Worm (Caenorhabditis elegans) whole organism, L4 larva: Measurements from ENCODE around the gene B0334.5.

ENCODE experiments used
- D1046.2 ChIP-seq: fragments of 200-800 bp; sonication (Bioruptor generic); IDR thresholded peaks from 2 replicates; pipeline ENCODE4 v1.3.6; 2022; ENCODE audit warnings: missing genetic modification characterization, missing compliant biosample characterization
- F37D6.2 ChIP-seq: sonication (generic microtip); optimal IDR thresholded peaks from 2 replicates; lab custom pipeline; 2016; ENCODE audit warnings: mild to moderate bottlenecking, missing genetic modification characterization, missing compliant biosample characterization
- F49E8.2 ChIP-seq: sonication (generic microtip); optimal IDR thresholded peaks from 2 replicates; lab custom pipeline; 2016; ENCODE audit warnings: missing compliant biosample characterization, mild to moderate bottlenecking, missing genetic modification characterization, borderline replicate concordance
- R02D3.7 ChIP-seq: fragments of 150-350 bp; sonication (generic microtip); optimal IDR thresholded peaks from 3 replicates; lab custom pipeline; 2014; ENCODE audit warnings: missing biosample characterization, missing genetic modification characterization
- T20F7.1 ChIP-seq: fragments of 200-800 bp; sonication (Bioruptor generic); optimal IDR thresholded peaks from 2 replicates; lab custom pipeline; 2018; ENCODE audit warnings: mild to moderate bottlenecking, missing genetic modification characterization, missing compliant biosample characterization
- T26A8.4 ChIP-seq: fragments of 200-800 bp; sonication (Bioruptor generic); IDR thresholded peaks from 2 replicates; pipeline ENCODE4 v1.3.6; 2022; ENCODE audit warnings: missing genetic modification characterization, missing compliant biosample characterization
- Y75B8A.6 ChIP-seq: fragments of 200-800 bp; sonication (Bioruptor generic); IDR thresholded peaks from 2 replicates; pipeline ENCODE4 v1.3.6; 2022; ENCODE audit warnings: missing genetic modification reagents, missing genetic modification characterization, missing compliant biosample characterization
- aha-1 ChIP-seq: fragments of 150-350 bp; peaks from one replicate; lab custom pipeline; 2014; ENCODE audit warnings: missing biosample characterization, missing genetic modification characterization
- aly-2 ChIP-seq: sonication (generic microtip); optimal IDR thresholded peaks from 2 replicates; lab custom pipeline; 2018; ENCODE audit warnings: missing biosample characterization, missing genetic modification characterization
- ama-1 ChIP-seq: fragments of 150-350 bp; optimal IDR thresholded peaks from 2 replicates; lab custom pipeline; 2014; ENCODE audit warnings: inconsistent platforms, mixed read lengths
- ceh-28 ChIP-seq: fragments of 150-350 bp; optimal IDR thresholded peaks from 2 replicates; lab custom pipeline; 2014; ENCODE audit warnings: missing biosample characterization, missing genetic modification reagents, missing genetic modification characterization
- ceh-44 ChIP-seq: fragments of 200-800 bp; sonication (Bioruptor generic); IDR thresholded peaks from 2 replicates; pipeline ENCODE4 v1.3.6; 2022; ENCODE audit warnings: missing genetic modification reagents, missing genetic modification characterization, missing compliant biosample characterization
- ceh-82 ChIP-seq: sonication (generic microtip); optimal IDR thresholded peaks from 2 replicates; lab custom pipeline; 2017; ENCODE audit warnings: missing biosample characterization, missing genetic modification characterization
- ctbp-1 ChIP-seq: fragments of 200-800 bp; sonication (Bioruptor generic); IDR thresholded peaks from 2 replicates; pipeline ENCODE4 v1.3.6; 2022; ENCODE audit warnings: missing genetic modification reagents, missing genetic modification characterization, missing compliant biosample characterization
- daf-12 ChIP-seq: fragments of 150-350 bp; optimal IDR thresholded peaks from 2 replicates; lab custom pipeline; 2014; ENCODE audit warnings: missing biosample characterization, missing genetic modification reagents, missing genetic modification characterization
- daf-19 ChIP-seq: fragments of 200-800 bp; sonication (Bioruptor generic); conservative IDR thresholded peaks from 2 replicates; pipeline ENCODE4 v1.3.6; 2022; ENCODE audit warnings: missing genetic modification characterization, missing compliant biosample characterization
- dmd-6 ChIP-seq: fragments of 200-800 bp; sonication (Bioruptor generic); IDR thresholded peaks from 2 replicates; pipeline ENCODE4 v1.3.6; 2022; ENCODE audit warnings: missing genetic modification reagents, missing genetic modification characterization, missing compliant biosample characterization
- dmd-8 ChIP-seq: fragments of 200-800 bp; sonication (Bioruptor generic); IDR thresholded peaks from 2 replicates; pipeline ENCODE4 v1.3.6; 2022; ENCODE audit warnings: missing genetic modification characterization, missing compliant biosample characterization
- dve-1 ChIP-seq: sonication (generic microtip); optimal IDR thresholded peaks from 2 replicates; lab custom pipeline; 2017; ENCODE audit warnings: antibody characterized with exemption, mild to moderate bottlenecking, missing genetic modification characterization, missing compliant biosample characterization; ENCODE audit not compliant: insufficient read depth
- egl-43 ChIP-seq: fragments of 200-800 bp; sonication (Bioruptor generic); IDR thresholded peaks from 2 replicates; pipeline ENCODE4 v1.3.6; 2022; ENCODE audit warnings: missing genetic modification reagents, missing genetic modification characterization, missing compliant biosample characterization
- gei-8 ChIP-seq: fragments of 200-800 bp; sonication (Bioruptor generic); optimal IDR thresholded peaks from 2 replicates; lab custom pipeline; 2018; ENCODE audit warnings: mild to moderate bottlenecking, missing genetic modification characterization, missing compliant biosample characterization
- hif-1 ChIP-seq, 2 experiments: sonication (generic microtip); optimal IDR thresholded peaks; 2 replicates each; lab custom pipeline; 2016 to 2017; ENCODE audit warnings: missing compliant biosample characterization in 2 of 2, missing genetic modification characterization in 2 of 2, missing genetic modification reagents in 2 of 2, missing genotype in 2 of 2, mild to moderate bottlenecking in 1 of 2
- hmg-1.1 ChIP-seq: fragments of 200-800 bp; sonication (Bioruptor generic); IDR thresholded peaks from 2 replicates; pipeline ENCODE4 v1.3.6; 2022; ENCODE audit warnings: missing genetic modification reagents, missing genetic modification characterization, missing compliant biosample characterization
- lim-7 ChIP-seq: fragments of 200-800 bp; sonication (Bioruptor generic); IDR thresholded peaks from 2 replicates; pipeline ENCODE4 v1.3.6; 2022; ENCODE audit warnings: missing genetic modification characterization, missing compliant biosample characterization
- lin-13 ChIP-seq: fragments of 150-350 bp; optimal IDR thresholded peaks from 2 replicates; lab custom pipeline; 2014; ENCODE audit warnings: missing biosample characterization, missing genetic modification reagents, missing genetic modification characterization
- lin-29 ChIP-seq: fragments of 200-800 bp; sonication (Bioruptor generic); IDR thresholded peaks from 2 replicates; pipeline ENCODE4 v1.3.6; 2022; ENCODE audit warnings: missing genetic modification reagents, missing genetic modification characterization, missing compliant biosample characterization
- lin-39 ChIP-seq: fragments of 150-350 bp; optimal IDR thresholded peaks from 2 replicates; lab custom pipeline; 2014; ENCODE audit warnings: missing biosample characterization, missing genetic modification reagents, missing genetic modification characterization
- lsy-2 ChIP-seq, 2 experiments: fragments of 150-350 bp in 1 of 2; sonication (generic microtip) in 1 of 2; optimal IDR thresholded peaks; 2 replicates each; lab custom pipeline; 2014 to 2017; ENCODE audit warnings: missing biosample characterization in 2 of 2, missing genetic modification characterization in 2 of 2
- mes-2 ChIP-seq: sonication (generic microtip); optimal IDR thresholded peaks from 2 replicates; lab custom pipeline; 2016; ENCODE audit warnings: missing genotype, mild to moderate bottlenecking, missing genetic modification characterization, missing compliant biosample characterization; ENCODE audit not compliant: poor library complexity, severe bottlenecking
- mxl-2 ChIP-seq: fragments of 200-800 bp; sonication (Bioruptor generic); conservative IDR thresholded peaks from 2 replicates; pipeline ENCODE4 v1.3.6; 2022; ENCODE audit warnings: missing genetic modification reagents, missing genetic modification characterization, missing compliant biosample characterization
- mxl-3 ChIP-seq: fragments of 200-800 bp; sonication (Bioruptor generic); optimal IDR thresholded peaks from 2 replicates; lab custom pipeline; 2018; ENCODE audit warnings: mild to moderate bottlenecking, missing genetic modification characterization, missing compliant biosample characterization
- nhr-10 ChIP-seq: fragments of 150-350 bp; optimal IDR thresholded peaks from 2 replicates; lab custom pipeline; 2014; ENCODE audit warnings: missing biosample characterization, missing genetic modification characterization
- nhr-11 ChIP-seq: fragments of 150-350 bp; optimal IDR thresholded peaks from 2 replicates; lab custom pipeline; 2014; ENCODE audit warnings: missing biosample characterization, missing genetic modification characterization
- nhr-237 ChIP-seq: sonication (generic microtip); optimal IDR thresholded peaks from 2 replicates; lab custom pipeline; 2017; ENCODE audit warnings: missing biosample characterization, missing genetic modification characterization
- nhr-41 ChIP-seq: fragments of 200-800 bp; sonication (Bioruptor generic); IDR thresholded peaks from 2 replicates; pipeline ENCODE4 v1.3.6; 2022; ENCODE audit warnings: missing genetic modification reagents, missing genetic modification characterization, missing compliant biosample characterization
- nhr-48 ChIP-seq: sonication (generic microtip); optimal IDR thresholded peaks from 2 replicates; lab custom pipeline; 2016; ENCODE audit warnings: mild to moderate bottlenecking, missing genetic modification characterization, missing compliant biosample characterization
- nhr-6 ChIP-seq: fragments of 150-350 bp; optimal IDR thresholded peaks from 2 replicates; lab custom pipeline; 2014; ENCODE audit warnings: missing biosample characterization, missing genetic modification characterization
- nhr-76 ChIP-seq: fragments of 150-350 bp; optimal IDR thresholded peaks from 2 replicates; lab custom pipeline; 2014; ENCODE audit warnings: missing biosample characterization, missing genetic modification characterization
- rbr-2 ChIP-seq: sonication (generic microtip); optimal IDR thresholded peaks from 2 replicates; lab custom pipeline; 2016; ENCODE audit warnings: missing genotype, missing genetic modification characterization, missing compliant biosample characterization
- saeg-2 ChIP-seq: fragments of 200-800 bp; sonication (Bioruptor generic); IDR thresholded peaks from 2 replicates; pipeline ENCODE4 v1.3.6; 2022; ENCODE audit warnings: missing genetic modification reagents, missing genetic modification characterization, missing compliant biosample characterization
- set-16 ChIP-seq: fragments of 200-800 bp; sonication (Bioruptor generic); IDR thresholded peaks from 2 replicates; pipeline ENCODE4 v1.3.6; 2022; ENCODE audit warnings: missing genetic modification reagents, missing genetic modification characterization, missing compliant biosample characterization
- skn-1 ChIP-seq: fragments of 150-350 bp; optimal IDR thresholded peaks from 2 replicates; lab custom pipeline; 2014; ENCODE audit warnings: missing biosample characterization, missing genetic modification characterization
- snpc-1.2 ChIP-seq: fragments of 200-800 bp; sonication (Bioruptor generic); IDR thresholded peaks from 2 replicates; pipeline ENCODE4 v1.3.6; 2022; ENCODE audit warnings: missing genetic modification reagents, missing genetic modification characterization, missing compliant biosample characterization
- spr-3 ChIP-seq: fragments of 200-800 bp; sonication (Bioruptor generic); optimal IDR thresholded peaks from 2 replicates; lab custom pipeline; 2018; ENCODE audit warnings: mild to moderate bottlenecking, missing genetic modification characterization, missing compliant biosample characterization
- tag-97 ChIP-seq: fragments of 200-800 bp; sonication (Bioruptor generic); IDR thresholded peaks from 2 replicates; pipeline ENCODE4 v1.3.6; 2022; ENCODE audit warnings: missing genetic modification characterization, missing compliant biosample characterization
- zfp-3 ChIP-seq: fragments of 200-800 bp; sonication (Bioruptor generic); conservative IDR thresholded peaks from 2 replicates; pipeline ENCODE4 v1.3.6; 2022; ENCODE audit warnings: missing genetic modification reagents, missing genetic modification characterization, missing compliant biosample characterization
- zip-11 ChIP-seq: fragments of 200-800 bp; sonication (Bioruptor generic); IDR thresholded peaks from 2 replicates; pipeline ENCODE4 v1.3.6; 2022; ENCODE audit warnings: missing genetic modification characterization, missing compliant biosample characterization

B0334.5 gene

DNA sequence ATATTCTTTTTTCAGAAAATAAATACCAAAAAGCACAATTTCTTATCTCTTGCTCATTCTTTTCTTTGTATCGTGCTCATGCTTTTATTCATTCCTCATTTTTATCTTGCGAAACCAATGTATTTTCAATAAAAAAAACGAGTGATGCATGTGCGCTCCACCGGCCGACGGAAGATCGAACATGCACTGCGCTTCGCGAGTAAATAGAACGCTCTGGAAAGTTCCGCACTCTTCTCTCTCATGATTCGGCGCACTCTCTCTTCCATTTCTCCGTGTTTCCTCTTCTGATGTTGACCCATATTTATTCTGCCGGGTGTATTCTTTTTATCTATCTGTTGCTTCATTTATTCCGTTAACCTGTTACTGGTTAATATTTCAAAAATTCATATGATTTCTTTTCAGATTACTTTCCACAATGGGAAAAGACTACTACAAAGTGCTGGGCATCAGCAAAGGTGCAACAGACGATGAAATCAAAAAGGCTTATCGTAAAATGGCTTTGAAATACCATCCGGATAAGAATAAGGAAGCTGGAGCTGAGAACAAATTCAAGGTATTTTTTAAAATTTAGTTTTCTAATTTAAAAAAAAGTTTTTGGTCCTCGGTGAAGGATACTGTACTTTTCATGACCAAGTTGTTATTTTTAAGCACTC, 48.0 kb downstream of the B0334.5 start, which contains the start of gene dnj-13 (continued):
- TF ChIP-seq T20F7.1 (GFP tag; lab: Kevin White, UChicago) (peak; percentile 89), rbr-2 (peak; percentile 96), snpc-1.2 (GFP tag; lab: Robert Waterston, UW) (peak; percentile 87), lin-39 (tag; lab: Kevin White, UChicago) (no peak), saeg-2 (GFP tag; lab: Robert Waterston, UW) (peak; percentile 93), nhr-6 (tag; lab: Kevin White, UChicago) (peak; percentile 80), daf-19 (GFP tag; lab: Robert Waterston, UW) (no peak), ama-1 (lab: Kevin White, UChicago) (peak; percentile 71), egl-43 (GFP tag; lab: Robert Waterston, UW) (peak; percentile 95), ceh-82 (tag; lab: Kevin White, UChicago) (no peak), lin-29 (GFP tag; lab: Robert Waterston, UW) (peak; percentile 91), skn-1 (tag; lab: Kevin White, UChicago) (no peak), zip-11 (GFP tag; lab: Robert Waterston, UW) (0 out of 2 replicates have a peak, but pooled peaks have one; percentile 20), hif-1 (tag; optimal IDR thresholded peaks at IDR 0.05; lab: Kevin White, UChicago) (peak; percentile 77 to 92)

DNA sequence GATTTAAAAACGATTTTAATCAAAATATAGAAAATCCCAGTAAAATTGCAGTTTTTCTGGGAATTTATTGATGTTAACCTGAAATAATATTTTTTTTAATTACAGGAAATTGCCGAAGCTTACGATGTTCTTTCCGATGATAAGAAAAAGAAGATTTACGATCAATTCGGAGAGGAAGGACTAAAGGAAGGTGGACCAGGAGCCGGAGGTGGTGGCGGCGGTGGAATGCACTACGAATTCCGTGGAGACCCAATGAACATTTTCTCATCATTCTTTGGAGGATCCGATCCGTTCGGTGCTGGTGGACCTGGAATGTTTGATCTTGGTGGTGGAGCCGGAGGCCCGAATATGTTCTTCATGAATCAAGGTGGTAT, 48.5 kb downstream of the B0334.5 start:
- peak; percentile 15; the same call in 1 of the 2 replicates for TF ChIP-seq dmd-6 (GFP tag; lab: Robert Waterston, UW)
- no peak for TF ChIP-seq nhr-48 (tag; lab: Kevin White, UChicago)
- TF ChIP-seq lim-7, result 0 out of 2 replicates have a peak, but pooled peaks have one; percentile 21
- no peak for TF ChIP-seq Y75B8A.6 (GFP tag; lab: Robert Waterston, UW)
- TF ChIP-seq D1046.2, result no peak
- peak; percentile 41 for TF ChIP-seq set-16
- TF ChIP-seq aha-1, result peak; percentile 93
- no peak for TF ChIP-seq daf-19 (GFP tag; lab: Robert Waterston, UW)

DNA sequence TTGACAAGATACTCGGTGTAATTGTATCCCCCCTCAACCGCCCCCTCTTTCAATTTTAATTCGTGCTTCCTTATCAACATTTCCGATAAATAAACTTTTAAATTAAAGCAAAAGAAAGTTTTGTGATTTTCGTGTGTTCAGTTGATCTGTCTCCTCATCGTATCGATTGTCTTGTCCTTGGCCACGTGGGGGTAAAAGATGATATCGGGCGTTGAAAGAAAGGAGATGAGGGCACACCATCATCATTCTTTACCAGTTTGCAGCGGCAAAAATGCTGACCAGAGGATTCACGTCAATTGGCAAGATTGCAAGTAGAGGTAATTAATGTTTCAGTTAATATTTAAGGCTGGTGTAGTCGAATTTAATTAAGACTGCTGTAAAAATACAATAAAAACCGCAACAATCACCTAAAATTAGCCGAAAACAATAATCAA, 49.8 kb downstream of the B0334.5 start, which contains the start of gene F54D5.7:
TSS of gene F54D5.7 (plus strand) at position 264 of the 434 bp plus-strand sequence.
- TF ChIP-seq lin-13 (GFP tag; lab: Kevin White, UChicago), result peak; percentile 81
- 0 out of 2 replicates have a peak, but pooled peaks have one; percentile 19 for TF ChIP-seq ceh-44 (GFP tag; lab: Robert Waterston, UW)
- TF ChIP-seq nhr-41 (GFP tag; lab: Robert Waterston, UW), result 0 out of 2 replicates have a peak, but pooled peaks have one; percentile 33
- no peak for TF ChIP-seq saeg-2 (GFP tag; lab: Robert Waterston, UW)
- TF ChIP-seq ctbp-1 (GFP tag; lab: Robert Waterston, UW), result peak; percentile 70
- TF ChIP-seq tag-97, result no peak
- TF ChIP-seq set-16, result no peak
- peak; percentile 56 for TF ChIP-seq F49E8.2 (tag; lab: Kevin White, UChicago)
- TF ChIP-seq hmg-1.1, result peak; percentile 49; the same call in 1 of the 2 replicates
- peak; percentile 3 to 76 for TF ChIP-seq lsy-2 (tag; optimal IDR thresholded peaks at IDR 0.05; lab: Kevin White, UChicago)
- TF ChIP-seq nhr-76 (tag; lab: Kevin White, UChicago), result no peak
- peak; percentile 56 for TF ChIP-seq spr-3 (GFP tag; lab: Kevin White, UChicago)
- no peak for TF ChIP-seq mes-2 (tag; lab: Kevin White, UChicago)
- TF ChIP-seq mxl-2, result peak; percentile 65; the same call in 1 of the 2 replicates
- TF ChIP-seq dve-1 (tag; lab: Kevin White, UChicago), result peak; percentile 77
- TF ChIP-seq nhr-237 (tag; lab: Kevin White, UChicago), result no peak
- peak; percentile 79 for TF ChIP-seq egl-43 (GFP tag; lab: Robert Waterston, UW)
- no peak for TF ChIP-seq nhr-11 (tag; lab: Kevin White, UChicago)
- TF ChIP-seq R02D3.7 (tag; lab: Kevin White, UChicago), result no peak
- peak; percentile 34 for TF ChIP-seq ceh-28
- TF ChIP-seq F37D6.2, result no peak
- peak; percentile 92 for TF ChIP-seq zfp-3 (GFP tag; lab: Robert Waterston, UW)
- peak; percentile 54; the same call in 1 of the 2 replicates for TF ChIP-seq dmd-8 (GFP tag; lab: Robert Waterston, UW)
- TF ChIP-seq nhr-10 (tag; lab: Kevin White, UChicago), result peak; percentile 15
- peak; percentile 84 for TF ChIP-seq mxl-3
- TF ChIP-seq aly-2 (tag; lab: Kevin White, UChicago), result peak; percentile 85
- peak; percentile 82 for TF ChIP-seq T26A8.4 (GFP tag; lab: Robert Waterston, UW)
- peak; percentile 75 for TF ChIP-seq T20F7.1 (GFP tag; lab: Kevin White, UChicago)
- no peak for TF ChIP-seq daf-12 (tag; lab: Kevin White, UChicago)
- peak; percentile 12 for TF ChIP-seq gei-8
